Fruit fly (Drosophila melanogaster) whole organism: ENCODE results near the gene Nepl5.

ENCODE experiments used
- Dll ChIP-seq: fragments of >200 bp; optimal IDR thresholded peaks from 2 replicates; lab custom pipeline; 2017
- EcR ChIP-seq, 2 experiments: fragments of >200 bp; optimal IDR thresholded peaks; 2 replicates each; lab custom pipeline; 2017; ENCODE audit warnings: missing biosample characterization in 2 of 2, missing genetic modification characterization in 2 of 2, missing genetic modification reagents in 2 of 2
- psq ChIP-seq: fragments of >200 bp; optimal IDR thresholded peaks from 2 replicates; lab custom pipeline; 2017
- usp ChIP-seq: fragments of >200 bp; optimal IDR thresholded peaks from 2 replicates; lab custom pipeline; 2017; ENCODE audit warnings: missing biosample characterization, missing genetic modification characterization, mixed read lengths

DNA sequence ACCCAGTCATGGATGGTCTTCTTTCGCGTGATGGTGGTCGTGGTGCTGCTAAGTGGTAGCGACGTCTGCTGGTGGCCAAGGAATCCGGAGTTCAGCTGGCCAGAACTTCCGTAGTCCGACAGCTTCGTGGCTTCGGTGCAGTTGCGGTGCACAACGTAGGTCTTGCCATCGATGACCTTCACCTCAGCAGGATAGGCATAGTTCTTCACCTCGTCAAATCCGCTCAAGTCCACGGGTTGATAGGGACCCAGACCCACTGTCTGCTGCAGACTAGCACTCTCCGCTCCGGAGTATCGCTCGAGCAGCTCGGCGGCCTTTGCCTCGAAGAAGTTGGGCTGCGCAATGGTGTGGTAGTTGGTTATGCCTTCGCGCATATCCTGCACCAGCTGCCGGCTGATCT lies 40.4 kb downstream of the Nepl5 start:
- no peak for TF ChIP-seq Dll
- TF ChIP-seq psq (lab: Kevin White, UChicago), result no peak
- no peak for TF ChIP-seq usp
- no peak for TF ChIP-seq EcR (GFP tag; optimal IDR thresholded peaks at IDR 0.05; lab: Kevin White, UChicago)
